Fruit fly (Drosophila melanogaster) whole organism, wandering third instar larva: ENCODE results near the gene CG14718.

Experiments
- Hr83 ChIP-seq: fragments of 200-300 bp; sonication (Bioruptor generic); optimal IDR thresholded peaks from 2 replicates; lab custom pipeline; 2016; ENCODE audit warnings: missing biosample characterization, mild to moderate bottlenecking, missing genetic modification characterization, moderate library complexity; ENCODE audit not compliant: poor library complexity, severe bottlenecking
- foxo ChIP-seq, 2 experiments: fragments of 200-800 bp; sonication (Bioruptor generic); optimal IDR thresholded peaks; 2 replicates in 1 of 2; 3 replicates in 1 of 2; lab custom pipeline; 2016 to 2017; ENCODE audit warnings: missing biosample characterization in 2 of 2, missing genetic modification characterization in 2 of 2
- psq ChIP-seq: fragments of 200-800 bp; sonication (Bioruptor generic); optimal IDR thresholded peaks from 3 replicates; lab custom pipeline; 2017; ENCODE audit warnings: missing biosample characterization, mild to moderate bottlenecking, missing genetic modification characterization, moderate library complexity

DNA sequence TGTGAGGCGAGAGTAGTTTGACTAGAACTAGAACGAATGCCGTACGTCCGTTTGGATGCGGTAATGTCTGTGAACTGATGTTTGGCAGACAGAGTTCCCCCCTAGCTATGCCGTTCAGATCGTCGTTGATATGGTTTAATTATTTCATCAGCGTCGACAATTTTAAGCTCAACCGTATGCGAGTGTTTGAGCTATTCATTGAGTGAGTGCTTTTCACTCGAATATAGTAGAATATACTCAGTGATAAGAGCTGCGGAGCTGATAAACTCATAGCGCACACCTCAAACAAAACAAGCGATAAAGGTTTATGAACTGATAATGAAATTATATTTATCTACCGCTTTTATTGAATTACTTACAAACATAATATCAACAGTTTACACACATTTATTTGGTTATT, 12.4 kb upstream of the CG14718 start, which contains the start of gene CG6834:
- no peak for TF ChIP-seq psq (GFP tag; lab: Kevin White, UChicago)
- no peak for TF ChIP-seq Hr83 (GFP tag; lab: Kevin White, UChicago)
- no peak for TF ChIP-seq foxo (GFP tag; optimal IDR thresholded peaks at IDR 0.05; lab: Kevin White, UChicago)
